Fruit fly (Drosophila melanogaster): Measurements from ENCODE around the gene CG42324.

The CG42324 gene

dm6 chr3L:3441763-3442673, 30.2 kb upstream of the CG42324 start:
- no peak for TF ChIP-seq CG17801 (GFP tag; optimal IDR thresholded peaks at IDR 0.05; ENCODE audit: partially characterized antibody)

- no peak for TF ChIP-seq CG17801 (GFP tag; optimal IDR thresholded peaks at IDR 0.05; ENCODE audit: partially characterized antibody)
Measured at dm6 chr3L:3442751-3443524, 29.3 kb upstream of the CG42324 start.

- TF ChIP-seq CG17801 (GFP tag; optimal IDR thresholded peaks at IDR 0.05; ENCODE audit: partially characterized antibody) = no peak
Measured at dm6 chr3L:3444246-3444785, 27.9 kb upstream of the CG42324 start.

- no peak for TF ChIP-seq CG17801 (GFP tag; optimal IDR thresholded peaks at IDR 0.05; ENCODE audit: partially characterized antibody)
Measured at dm6 chr3L:3447948-3448526, 24.2 kb upstream of the CG42324 start.

dm6 chr3L:3449680-3450079, 22.6 kb upstream of the CG42324 start:
- no peak for TF ChIP-seq CG17801 (GFP tag; optimal IDR thresholded peaks at IDR 0.05; ENCODE audit: partially characterized antibody)

dm6 chr3L:3450410-3450809, 21.8 kb upstream of the CG42324 start:
- no peak for TF ChIP-seq CG17801 (GFP tag; optimal IDR thresholded peaks at IDR 0.05; ENCODE audit: partially characterized antibody)

dm6 chr3L:3451774-3452173, 20.5 kb upstream of the CG42324 start:
- no peak for TF ChIP-seq CG17801 (GFP tag; optimal IDR thresholded peaks at IDR 0.05; ENCODE audit: partially characterized antibody)

dm6 chr3L:3452684-3453083, 19.6 kb upstream of the CG42324 start:
- TF ChIP-seq CG17801 (GFP tag; optimal IDR thresholded peaks at IDR 0.05; ENCODE audit: partially characterized antibody) = no peak

dm6 chr3L:3454430-3454829, 17.8 kb upstream of the CG42324 start:
- no peak for TF ChIP-seq CG17801 (GFP tag; optimal IDR thresholded peaks at IDR 0.05; ENCODE audit: partially characterized antibody)

dm6 chr3L:3454921-3455554, 17.2 kb upstream of the CG42324 start:
- TF ChIP-seq CG17801 (GFP tag; optimal IDR thresholded peaks at IDR 0.05; ENCODE audit: partially characterized antibody) = no peak

dm6 chr3L:3455555-3455939, 16.7 kb upstream of the CG42324 start:
- no peak for TF ChIP-seq CG17801 (GFP tag; optimal IDR thresholded peaks at IDR 0.05; ENCODE audit: partially characterized antibody)

dm6 chr3L:3456009-3456566, 16.2 kb upstream of the CG42324 start:
- TF ChIP-seq CG17801 (GFP tag; optimal IDR thresholded peaks at IDR 0.05; ENCODE audit: partially characterized antibody) = no peak

- no peak for TF ChIP-seq CG17801 (GFP tag; optimal IDR thresholded peaks at IDR 0.05; ENCODE audit: partially characterized antibody)
Measured at dm6 chr3L:3456922-3457321, 15.3 kb upstream of the CG42324 start.

- TF ChIP-seq CG17801 (GFP tag; optimal IDR thresholded peaks at IDR 0.05; ENCODE audit: partially characterized antibody) = peak; percentile 53
Measured at dm6 chr3L:3460402-3461027, 11.7 kb upstream of the CG42324 start, which contains the start of gene eIF5B. eIF5B (minus strand) TSS chr3L:3460977.
